Worm (Caenorhabditis elegans) whole organism, L4 larva: ENCODE results near the gene T19D7.6.

Experiments used
- ZK546.5 ChIP-seq, 2 experiments: sonication (generic microtip); optimal IDR thresholded peaks; 2 replicates each; lab custom pipeline; 2017; ENCODE audit warnings: missing biosample characterization in 2 of 2, missing genetic modification characterization in 2 of 2
- aha-1 ChIP-seq: fragments of 150-350 bp; peaks from one replicate; lab custom pipeline; 2014; ENCODE audit warnings: missing biosample characterization, missing genetic modification characterization
- aly-2 ChIP-seq: sonication (generic microtip); optimal IDR thresholded peaks from 2 replicates; lab custom pipeline; 2018; ENCODE audit warnings: missing biosample characterization, missing genetic modification characterization
- daf-12 ChIP-seq: fragments of 150-350 bp; optimal IDR thresholded peaks from 2 replicates; lab custom pipeline; 2014; ENCODE audit warnings: missing biosample characterization, missing genetic modification reagents, missing genetic modification characterization
- dpl-1 ChIP-seq: fragments of 150-350 bp; optimal IDR thresholded peaks from 2 replicates; lab custom pipeline; 2014; ENCODE audit warnings: missing biosample characterization, missing genetic modification reagents, missing genetic modification characterization
- egl-27 ChIP-seq: sonication (generic microtip); optimal IDR thresholded peaks from 3 replicates; lab custom pipeline; 2017; ENCODE audit warnings: missing biosample characterization, missing genetic modification reagents, missing genetic modification characterization
- lsy-2 ChIP-seq, 2 experiments: fragments of 150-350 bp in 1 of 2; sonication (generic microtip) in 1 of 2; optimal IDR thresholded peaks; 2 replicates each; lab custom pipeline; 2014 to 2017; ENCODE audit warnings: missing biosample characterization in 2 of 2, missing genetic modification characterization in 2 of 2
- mdl-1 ChIP-seq, 2 experiments: fragments of 150-350 bp in 1 of 2; sonication (generic microtip) in 1 of 2; optimal IDR thresholded peaks; 2 replicates each; lab custom pipeline; 2014 to 2017; ENCODE audit warnings: missing biosample characterization in 2 of 2, missing genetic modification characterization in 2 of 2
- mep-1 ChIP-seq: fragments of 150-350 bp; sonication (generic microtip); optimal IDR thresholded peaks from 3 replicates; lab custom pipeline; 2014; ENCODE audit warnings: missing biosample characterization, missing genetic modification characterization
- nhr-6 ChIP-seq: fragments of 150-350 bp; optimal IDR thresholded peaks from 2 replicates; lab custom pipeline; 2014; ENCODE audit warnings: missing biosample characterization, missing genetic modification characterization
- set-16 ChIP-seq: fragments of 200-800 bp; sonication (Bioruptor generic); IDR thresholded peaks from 2 replicates; pipeline ENCODE4 v1.3.6; 2022; ENCODE audit warnings: missing genetic modification reagents, missing genetic modification characterization, missing compliant biosample characterization
- skn-1 ChIP-seq: fragments of 150-350 bp; optimal IDR thresholded peaks from 2 replicates; lab custom pipeline; 2014; ENCODE audit warnings: missing biosample characterization, missing genetic modification characterization

- TF ChIP-seq aly-2 (tag; lab: Kevin White, UChicago) (no peak), egl-27 (tag; lab: Kevin White, UChicago) (no peak), lsy-2 (tag; optimal IDR thresholded peaks at IDR 0.05; lab: Kevin White, UChicago) (no peak), ZK546.5 (tag; optimal IDR thresholded peaks at IDR 0.05; lab: Kevin White, UChicago) (no peak), aha-1 (tag; lab: Kevin White, UChicago) (no peak), set-16 (GFP tag; lab: Robert Waterston, UW) (no peak), mep-1 (tag; lab: Kevin White, UChicago) (no peak), nhr-6 (tag; lab: Kevin White, UChicago) (no peak), daf-12 (no peak), dpl-1 (GFP tag; lab: Kevin White, UChicago) (no peak), mdl-1 (tag; optimal IDR thresholded peaks at IDR 0.05; lab: Kevin White, UChicago) (no peak), skn-1 (tag; lab: Kevin White, UChicago) (no peak)
These were observed 49.4 kb downstream of the T19D7.6 start, which contains the start of gene unc-96 for ce11 chrX:621190-621589.
